Worm (Caenorhabditis elegans) whole organism, early embryonic: ENCODE results near the gene srh-219.
A peak's percentile ranks its signal among the peaks of the same experiment; 100 is the strongest.

Experiments
- B0310.2 ChIP-seq: sonication (generic microtip); optimal IDR thresholded peaks from 2 replicates; lab custom pipeline; 2016; ENCODE audit warnings: mild to moderate bottlenecking, missing genetic modification characterization, missing compliant biosample characterization
- F13C5.2 ChIP-seq: sonication (generic microtip); optimal IDR thresholded peaks from 2 replicates; lab custom pipeline; 2017; ENCODE audit warnings: mild to moderate bottlenecking, missing genetic modification characterization, inconsistent platforms, missing compliant biosample characterization
- aly-1 ChIP-seq: sonication (generic microtip); optimal IDR thresholded peaks from 2 replicates; lab custom pipeline; 2016; ENCODE audit warnings: missing genetic modification characterization, missing compliant biosample characterization
- ama-1 ChIP-seq: fragments of 150-350 bp; optimal IDR thresholded peaks from 2 replicates; lab custom pipeline; 2014
- ceh-13 ChIP-seq: fragments of 200-800 bp; sonication (Bioruptor generic); optimal IDR thresholded peaks from 2 replicates; lab custom pipeline; 2018; ENCODE audit warnings: mild to moderate bottlenecking, missing genetic modification characterization, missing compliant biosample characterization
- ceh-36 ChIP-seq: sonication (generic microtip); optimal IDR thresholded peaks from 2 replicates; lab custom pipeline; 2016; ENCODE audit warnings: missing genetic modification characterization, inconsistent platforms, missing compliant biosample characterization
- ets-7 ChIP-seq: sonication (generic microtip); optimal IDR thresholded peaks from 2 replicates; lab custom pipeline; 2016; ENCODE audit warnings: missing genotype, missing genetic modification characterization, missing compliant biosample characterization
- flt-1 ChIP-seq: fragments of 200-800 bp; sonication (Bioruptor generic); IDR thresholded peaks from 2 replicates; pipeline ENCODE4 v1.3.6; 2022; ENCODE audit warnings: missing genetic modification characterization, missing compliant biosample characterization
- hmbx-1 ChIP-seq: sonication (generic microtip); optimal IDR thresholded peaks from 2 replicates; lab custom pipeline; 2016; ENCODE audit warnings: mild to moderate bottlenecking, missing genetic modification characterization, missing compliant biosample characterization
- hmg-4 ChIP-seq: fragments of 200-800 bp; sonication (Bioruptor generic); optimal IDR thresholded peaks from 2 replicates; lab custom pipeline; 2018; ENCODE audit warnings: mild to moderate bottlenecking, missing genetic modification characterization, missing compliant biosample characterization
- hnd-1 ChIP-seq: sonication (generic microtip); optimal IDR thresholded peaks from 2 replicates; lab custom pipeline; 2016; ENCODE audit warnings: missing genetic modification characterization, missing compliant biosample characterization
- pes-1 ChIP-seq: fragments of 200-800 bp; sonication (Bioruptor generic); IDR thresholded peaks from 2 replicates; pipeline ENCODE4 v1.3.6; 2022; ENCODE audit warnings: missing genetic modification reagents, missing genetic modification characterization, missing compliant biosample characterization
- scrt-1 ChIP-seq: fragments of 200-800 bp; sonication (Bioruptor generic); IDR thresholded peaks from 2 replicates; pipeline ENCODE4 v1.3.6; 2022; ENCODE audit warnings: missing genetic modification characterization, missing compliant biosample characterization
- sea-1 ChIP-seq: fragments of 200-800 bp; sonication (Bioruptor generic); conservative IDR thresholded peaks from 2 replicates; pipeline ENCODE4 v1.3.6; 2022; ENCODE audit warnings: missing genetic modification characterization, missing compliant biosample characterization
- tbx-11 ChIP-seq: fragments of 200-800 bp; sonication (Bioruptor generic); IDR thresholded peaks from 2 replicates; pipeline ENCODE4 v1.3.6; 2022; ENCODE audit warnings: missing genetic modification characterization, missing compliant biosample characterization
- tbx-37 ChIP-seq: fragments of 200-800 bp; sonication (Bioruptor generic); conservative IDR thresholded peaks from 2 replicates; pipeline ENCODE4 v1.3.6; 2022; ENCODE audit warnings: missing genetic modification reagents, missing genetic modification characterization, missing compliant biosample characterization
- tra-4 ChIP-seq: sonication (generic microtip); optimal IDR thresholded peaks from 2 replicates; lab custom pipeline; 2017; ENCODE audit warnings: missing genetic modification characterization, missing compliant biosample characterization

Gene srh-219

DNA sequence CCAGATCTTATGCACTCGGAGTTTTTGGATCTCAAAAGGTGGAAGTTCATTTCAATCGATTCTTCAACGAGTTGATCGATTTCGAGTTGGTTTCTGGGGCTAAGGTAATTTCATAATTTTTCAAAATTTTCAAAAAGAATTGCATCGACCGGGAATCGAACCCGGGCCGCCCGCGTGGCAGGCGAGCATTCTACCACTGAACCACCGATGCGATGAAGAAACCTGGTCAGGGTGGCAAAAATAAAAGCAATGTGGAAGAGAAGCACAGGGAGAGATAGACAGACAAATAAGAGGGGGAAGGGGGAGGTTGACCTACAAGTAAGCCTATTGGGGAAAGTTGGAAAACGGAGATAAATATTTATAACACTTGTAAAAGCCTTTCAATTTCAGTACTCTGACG is 9.8 kb downstream of the srh-219 start:
- TF ChIP-seq hnd-1 (tag; lab: Kevin White, UChicago), result no peak
- TF ChIP-seq hmg-4 (GFP tag; lab: Kevin White, UChicago), result no peak
- no peak for TF ChIP-seq hmbx-1 (tag; lab: Kevin White, UChicago)
- TF ChIP-seq B0310.2 (tag; lab: Kevin White, UChicago), result peak; percentile 42
- TF ChIP-seq pes-1 (GFP tag; lab: Robert Waterston, UW), result no peak; the same call in 1 of the 2 replicates
- peak; percentile 65; the same call in 1 of the 2 replicates for TF ChIP-seq scrt-1 (GFP tag; lab: Robert Waterston, UW)
- no peak for TF ChIP-seq tra-4 (tag; lab: Kevin White, UChicago)
- TF ChIP-seq ceh-36 (tag; lab: Kevin White, UChicago), result peak; percentile 45
- TF ChIP-seq sea-1, result peak; percentile 81
- peak; percentile 41 for TF ChIP-seq aly-1 (tag; lab: Kevin White, UChicago)
- peak; percentile 40 for TF ChIP-seq ceh-13 (GFP tag; lab: Kevin White, UChicago)
- TF ChIP-seq tbx-37 (GFP tag; lab: Robert Waterston, UW), result 0 out of 2 replicates have a peak, but pooled peaks have one; percentile 34
- peak; percentile 78 for TF ChIP-seq flt-1 (GFP tag; lab: Robert Waterston, UW)
- peak; percentile 74; the same call in 1 of the 2 replicates for TF ChIP-seq tbx-11 (GFP tag; lab: Robert Waterston, UW)
- TF ChIP-seq F13C5.2 (tag; lab: Kevin White, UChicago), result peak; percentile 44
- TF ChIP-seq ets-7, result no peak
- no peak for TF ChIP-seq ama-1 (lab: Kevin White, UChicago)

DNA sequence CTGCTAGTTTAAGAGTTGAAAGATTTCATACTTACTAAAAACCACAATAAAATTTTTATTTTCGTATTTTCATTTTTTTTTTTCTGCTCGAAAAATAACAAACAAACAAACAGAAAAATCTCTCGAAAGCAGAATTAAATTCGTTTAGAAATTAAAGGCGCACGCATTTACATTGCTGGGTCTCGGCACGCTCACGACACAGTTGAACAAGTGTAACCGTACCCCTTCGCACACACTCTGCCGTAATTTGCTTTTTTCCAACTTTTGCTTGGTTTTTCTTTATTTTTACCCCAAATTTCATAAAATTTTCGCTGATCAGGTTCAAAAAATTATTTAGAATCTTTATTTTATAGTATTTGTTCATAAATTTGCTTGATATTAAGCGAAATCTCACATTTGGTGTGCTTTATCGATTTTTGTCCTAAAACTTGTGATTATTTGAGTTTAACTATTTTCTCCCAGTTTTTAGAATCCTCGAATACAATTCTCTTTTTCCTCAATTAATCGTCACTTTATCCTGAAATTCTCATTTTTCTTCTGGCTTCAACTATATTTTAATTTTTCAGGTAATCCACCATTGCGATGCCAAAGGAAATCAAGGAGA is 16.4 kb downstream of the srh-219 start, which contains the start of gene rpl-38:
TSS of gene rpl-38 (plus strand) at position 554 of the 604 bp plus-strand sequence.
- no peak for TF ChIP-seq aly-1 (tag; lab: Kevin White, UChicago)
- TF ChIP-seq ets-7, result no peak
- 0 out of 2 replicates have a peak, but pooled peaks have one; percentile 34 for TF ChIP-seq sea-1
- peak; percentile 70 for TF ChIP-seq ama-1 (lab: Kevin White, UChicago)
- TF ChIP-seq hmbx-1 (tag; lab: Kevin White, UChicago), result no peak
- no peak for TF ChIP-seq ceh-36 (tag; lab: Kevin White, UChicago)
- TF ChIP-seq hmg-4 (GFP tag; lab: Kevin White, UChicago), result no peak
- no peak for TF ChIP-seq ceh-13 (GFP tag; lab: Kevin White, UChicago)
- TF ChIP-seq pes-1 (GFP tag; lab: Robert Waterston, UW), result no peak
- TF ChIP-seq tbx-11 (GFP tag; lab: Robert Waterston, UW), result no peak
- no peak for TF ChIP-seq scrt-1 (GFP tag; lab: Robert Waterston, UW)
- TF ChIP-seq F13C5.2 (tag; lab: Kevin White, UChicago), result no peak
- no peak for TF ChIP-seq tra-4 (tag; lab: Kevin White, UChicago)
- no peak for TF ChIP-seq B0310.2 (tag; lab: Kevin White, UChicago)
- TF ChIP-seq flt-1 (GFP tag; lab: Robert Waterston, UW), result no peak
- TF ChIP-seq tbx-37 (GFP tag; lab: Robert Waterston, UW), result peak; percentile 16; the same call in 1 of the 2 replicates

DNA sequence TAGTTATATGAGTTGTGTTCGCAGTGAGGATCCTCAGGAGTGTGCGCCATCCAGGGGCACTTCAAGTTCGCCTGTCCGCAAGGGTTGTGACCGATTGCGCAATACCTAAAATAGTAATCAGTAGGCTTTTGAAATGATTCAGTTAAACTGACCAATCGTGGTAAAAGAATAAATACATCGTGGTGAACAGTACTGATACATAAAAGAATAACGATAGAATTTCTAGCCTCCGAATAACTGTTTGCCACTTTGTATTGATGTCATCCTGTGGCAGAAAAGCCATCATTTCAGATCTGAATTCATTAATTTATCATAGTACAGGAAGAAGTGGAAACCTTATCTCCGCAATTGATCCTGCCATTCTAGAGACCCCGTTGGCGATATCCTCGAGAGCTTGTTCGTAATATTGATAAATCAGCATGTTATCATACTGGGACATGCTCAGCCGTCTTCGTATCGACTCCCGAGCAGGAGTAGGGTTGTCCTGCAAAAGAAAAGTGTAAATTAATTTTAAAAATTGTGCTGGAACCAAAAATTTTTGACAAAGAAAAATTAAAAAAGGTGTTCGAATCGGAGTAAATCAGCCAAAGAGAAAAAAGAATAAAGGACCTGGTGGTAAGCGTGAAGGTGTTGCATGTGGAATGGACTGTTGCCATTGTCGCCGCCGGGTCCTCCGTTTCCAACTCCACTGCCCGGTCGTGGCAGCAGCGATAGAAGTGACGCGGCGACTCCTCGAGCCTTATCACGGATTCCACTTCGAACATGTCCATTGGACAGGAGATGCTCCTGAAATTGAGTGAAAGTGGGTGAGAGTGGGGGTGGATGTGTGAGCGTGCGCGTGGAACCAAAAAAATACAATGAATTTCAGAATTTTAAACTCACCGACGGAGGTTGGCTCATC is 17.8 kb downstream of the srh-219 start:
- TF ChIP-seq hnd-1 (tag; lab: Kevin White, UChicago) (no peak), ceh-13 (GFP tag; lab: Kevin White, UChicago) (no peak), B0310.2 (tag; lab: Kevin White, UChicago) (no peak), hmg-4 (GFP tag; lab: Kevin White, UChicago) (no peak), scrt-1 (GFP tag; lab: Robert Waterston, UW) (no peak), tbx-11 (GFP tag; lab: Robert Waterston, UW) (no peak), aly-1 (tag; lab: Kevin White, UChicago) (no peak), ceh-36 (tag; lab: Kevin White, UChicago) (no peak), pes-1 (GFP tag; lab: Robert Waterston, UW) (no peak), flt-1 (GFP tag; lab: Robert Waterston, UW) (no peak), ama-1 (lab: Kevin White, UChicago) (no peak), tbx-37 (GFP tag; lab: Robert Waterston, UW) (no peak), sea-1 (no peak), F13C5.2 (tag; lab: Kevin White, UChicago) (no peak), ets-7 (no peak), hmbx-1 (tag; lab: Kevin White, UChicago) (no peak), tra-4 (tag; lab: Kevin White, UChicago) (no peak)

DNA sequence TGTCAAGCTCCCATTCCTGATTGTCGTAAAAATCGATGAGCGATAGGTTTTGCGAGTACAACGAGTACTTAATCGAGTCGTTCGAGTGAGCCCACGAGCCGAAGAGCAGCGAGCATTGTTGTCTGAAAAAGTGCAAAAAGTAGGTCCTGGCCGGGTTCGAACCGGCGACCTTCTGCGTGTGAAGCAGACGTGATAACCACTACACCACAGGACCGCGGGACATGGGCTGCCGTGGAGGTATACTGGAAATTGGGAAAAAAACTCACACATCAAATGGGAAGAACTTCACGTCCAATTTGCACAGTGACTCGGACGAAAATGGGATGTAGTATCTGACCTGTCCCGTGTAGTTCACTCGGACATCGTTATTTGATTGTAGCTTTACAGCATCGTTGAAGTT is 20.1 kb downstream of the srh-219 start:
- no peak for TF ChIP-seq tra-4 (tag; lab: Kevin White, UChicago)
- no peak for TF ChIP-seq pes-1 (GFP tag; lab: Robert Waterston, UW)
- no peak for TF ChIP-seq ceh-13 (GFP tag; lab: Kevin White, UChicago)
- TF ChIP-seq F13C5.2 (tag; lab: Kevin White, UChicago), result no peak

DNA sequence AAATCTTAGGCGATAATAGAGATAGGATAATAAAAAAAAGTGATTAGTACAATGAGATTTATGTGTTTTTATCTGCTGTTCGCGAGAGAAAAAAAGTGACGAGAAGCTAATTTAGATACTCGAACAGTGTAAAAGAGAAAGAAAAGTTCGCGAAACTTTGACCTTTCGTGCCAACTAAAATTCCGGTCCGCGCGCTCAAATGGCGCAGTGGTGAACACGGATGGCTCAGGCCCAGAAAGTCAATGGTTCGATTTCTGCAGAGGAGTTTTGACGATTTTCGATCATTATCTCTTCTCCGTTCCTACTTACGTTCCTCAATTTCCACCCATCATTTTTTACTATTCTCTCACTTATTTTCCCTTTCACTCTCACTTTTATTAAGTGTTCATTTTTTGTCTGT is 21.2 kb downstream of the srh-219 start:
- TF ChIP-seq hmg-4 (GFP tag; lab: Kevin White, UChicago) (no peak), B0310.2 (tag; lab: Kevin White, UChicago) (no peak), tra-4 (tag; lab: Kevin White, UChicago) (no peak), aly-1 (tag; lab: Kevin White, UChicago) (no peak), hmbx-1 (tag; lab: Kevin White, UChicago) (no peak), scrt-1 (GFP tag; lab: Robert Waterston, UW) (no peak), ama-1 (lab: Kevin White, UChicago) (no peak), pes-1 (GFP tag; lab: Robert Waterston, UW) (no peak), ceh-36 (tag; lab: Kevin White, UChicago) (no peak), ets-7 (no peak), sea-1 (no peak), ceh-13 (GFP tag; lab: Kevin White, UChicago) (no peak), tbx-37 (GFP tag; lab: Robert Waterston, UW) (no peak), tbx-11 (GFP tag; lab: Robert Waterston, UW) (no peak), F13C5.2 (tag; lab: Kevin White, UChicago) (no peak), flt-1 (GFP tag; lab: Robert Waterston, UW) (no peak)
